Worm (Caenorhabditis elegans) whole organism, L2 larva: ENCODE results near the gene gmeb-2.

Experiments
- C34F6.9 ChIP-seq: fragments of 150-350 bp; optimal IDR thresholded peaks from 2 replicates; lab custom pipeline; 2014; ENCODE audit warnings: missing biosample characterization, missing genetic modification characterization
- F13H6.1 ChIP-seq: sonication (generic microtip); optimal IDR thresholded peaks from 2 replicates; lab custom pipeline; 2016; ENCODE audit warnings: missing genetic modification characterization, missing compliant biosample characterization
- Y55F3AM.14 ChIP-seq: fragments of 200-800 bp; sonication (Bioruptor generic); optimal IDR thresholded peaks from 2 replicates; lab custom pipeline; 2018; ENCODE audit warnings: mild to moderate bottlenecking, missing genetic modification characterization, missing compliant biosample characterization
- ZK546.5 ChIP-seq: sonication (generic microtip); optimal IDR thresholded peaks from 2 replicates; lab custom pipeline; 2017; ENCODE audit warnings: missing biosample characterization, missing genetic modification characterization
- aly-2 ChIP-seq: fragments of 150-350 bp; optimal IDR thresholded peaks from 2 replicates; lab custom pipeline; 2014; ENCODE audit warnings: missing biosample characterization, missing genetic modification characterization
- blmp-1 ChIP-seq: sonication (generic microtip); optimal IDR thresholded peaks from 2 replicates; lab custom pipeline; 2017; ENCODE audit warnings: missing genetic modification characterization, mild to moderate bottlenecking, missing compliant biosample characterization, antibody characterized with exemption, moderate library complexity; ENCODE audit not compliant: insufficient read depth
- ceh-82 ChIP-seq: fragments of 150-350 bp; optimal IDR thresholded peaks from 2 replicates; lab custom pipeline; 2014; ENCODE audit warnings: missing biosample characterization, missing genetic modification characterization
- crh-2 ChIP-seq: sonication (generic microtip); optimal IDR thresholded peaks from 2 replicates; lab custom pipeline; 2017; ENCODE audit warnings: missing biosample characterization, missing genetic modification characterization
- dmd-4 ChIP-seq: sonication (generic microtip); optimal IDR thresholded peaks from 2 replicates; lab custom pipeline; 2017; ENCODE audit warnings: missing biosample characterization, missing genetic modification characterization
- fos-1 ChIP-seq: fragments of 150-350 bp; optimal IDR thresholded peaks from 2 replicates; lab custom pipeline; 2014; ENCODE audit warnings: missing biosample characterization, missing genetic modification characterization
- gmeb-1 ChIP-seq: fragments of 150-350 bp; optimal IDR thresholded peaks from 2 replicates; lab custom pipeline; 2014; ENCODE audit warnings: missing biosample characterization, missing genetic modification characterization
- lin-11 ChIP-seq: fragments of 150-350 bp; sonication (generic microtip); optimal IDR thresholded peaks from 2 replicates; lab custom pipeline; 2014; ENCODE audit warnings: missing biosample characterization, missing genetic modification characterization, inconsistent platforms, mixed read lengths
- lin-13 ChIP-seq: fragments of 150-350 bp; optimal IDR thresholded peaks from 2 replicates; lab custom pipeline; 2014; ENCODE audit warnings: missing biosample characterization, missing genetic modification reagents, missing genetic modification characterization
- lin-39 ChIP-seq: fragments of 150-350 bp; optimal IDR thresholded peaks from 2 replicates; lab custom pipeline; 2014; ENCODE audit warnings: missing biosample characterization, missing genetic modification reagents, missing genetic modification characterization
- lsy-2 ChIP-seq, 2 experiments: fragments of 150-350 bp in 1 of 2; sonication (generic microtip) in 1 of 2; optimal IDR thresholded peaks; 2 replicates each; lab custom pipeline; 2014 to 2017; ENCODE audit warnings: missing biosample characterization in 2 of 2, missing genetic modification characterization in 2 of 2
- mab-5 ChIP-seq: fragments of 150-350 bp; optimal IDR thresholded peaks from 2 replicates; lab custom pipeline; 2014; ENCODE audit warnings: missing biosample characterization, missing genetic modification characterization
- nhr-11 ChIP-seq: fragments of 150-350 bp; optimal IDR thresholded peaks from 2 replicates; lab custom pipeline; 2014; ENCODE audit warnings: missing biosample characterization, missing genetic modification characterization
- nhr-12 ChIP-seq: fragments of 150-350 bp; optimal IDR thresholded peaks from 2 replicates; lab custom pipeline; 2014; ENCODE audit warnings: missing biosample characterization, missing genetic modification characterization
- nhr-129 ChIP-seq: fragments of 150-350 bp; optimal IDR thresholded peaks from 2 replicates; lab custom pipeline; 2014; ENCODE audit warnings: missing biosample characterization, missing genetic modification characterization
- nhr-21 ChIP-seq: fragments of 150-350 bp; optimal IDR thresholded peaks from 2 replicates; lab custom pipeline; 2014; ENCODE audit warnings: missing biosample characterization, missing genetic modification characterization
- nhr-23 ChIP-seq: fragments of 150-350 bp; optimal IDR thresholded peaks from 2 replicates; lab custom pipeline; 2014; ENCODE audit warnings: missing biosample characterization, missing genetic modification reagents, missing genetic modification characterization
- nhr-237 ChIP-seq: fragments of 150-350 bp; optimal IDR thresholded peaks from 2 replicates; lab custom pipeline; 2014; ENCODE audit warnings: missing biosample characterization, missing genetic modification characterization
- sem-4 ChIP-seq: fragments of 150-350 bp; optimal IDR thresholded peaks from 2 replicates; lab custom pipeline; 2014; ENCODE audit warnings: missing biosample characterization, missing genetic modification reagents, missing genetic modification characterization
- skn-1 ChIP-seq: sonication (generic microtip); optimal IDR thresholded peaks from 2 replicates; lab custom pipeline; 2017; ENCODE audit warnings: missing biosample characterization, missing genetic modification characterization
- sma-3 ChIP-seq: sonication (generic microtip); optimal IDR thresholded peaks from 2 replicates; lab custom pipeline; 2016; ENCODE audit warnings: missing genetic modification reagents, missing genetic modification characterization, missing compliant biosample characterization
- sma-9 ChIP-seq, 2 experiments: fragments of 150-350 bp in 1 of 2; sonication (generic microtip) in 1 of 2; optimal IDR thresholded peaks; 2 replicates each; lab custom pipeline; 2014 to 2016; ENCODE audit warnings: missing genetic modification characterization in 2 of 2, mild to moderate bottlenecking in 1 of 2, missing biosample characterization in 1 of 2, missing compliant biosample characterization in 1 of 2, missing genetic modification reagents in 1 of 2, moderate library complexity in 1 of 2
- unc-39 ChIP-seq: fragments of 150-350 bp; optimal IDR thresholded peaks from 2 replicates; lab custom pipeline; 2014; ENCODE audit warnings: missing biosample characterization, missing genetic modification characterization
- unc-55 ChIP-seq: fragments of 150-350 bp; sonication (generic microtip); optimal IDR thresholded peaks from 3 replicates; lab custom pipeline; 2014; ENCODE audit warnings: missing biosample characterization, missing genetic modification reagents, missing genetic modification characterization
- ztf-1 ChIP-seq: fragments of 200-800 bp; sonication (Bioruptor generic); conservative IDR thresholded peaks from 2 replicates; pipeline ENCODE4 v1.3.6; 2022; ENCODE audit warnings: missing genetic modification characterization, missing compliant biosample characterization
- ztf-4 ChIP-seq: fragments of 150-350 bp; optimal IDR thresholded peaks from 2 replicates; lab custom pipeline; 2014; ENCODE audit warnings: missing biosample characterization, missing genetic modification characterization

gmeb-2 gene

ce11 chrX:15841086-15841622, 37.7 kb upstream of the gmeb-2 start, which contains the start of gene serp-1.1 (continued):
- peak; percentile 90 for TF ChIP-seq gmeb-1 (tag; lab: Kevin White, UChicago)
- TF ChIP-seq unc-39 (tag; lab: Kevin White, UChicago), result peak; percentile 78
- peak; percentile 78 for TF ChIP-seq nhr-237
- TF ChIP-seq, all 48 proteins: peak for 39

ce11 chrX:15842492-15842891, 36.4 kb upstream of the gmeb-2 start:
- TF ChIP-seq gmeb-1 (tag; lab: Kevin White, UChicago) (peak; percentile 4), sma-9 (GFP tag; optimal IDR thresholded peaks at IDR 0.05; lab: Kevin White, UChicago) (peak; percentile 73), sma-9 (tag; optimal IDR thresholded peaks at IDR 0.05; lab: Kevin White, UChicago) (no peak), sma-3 (peak; percentile 23), F13H6.1 (tag; lab: Kevin White, UChicago) (peak; percentile 1), lsy-2 (tag; optimal IDR thresholded peaks at IDR 0.05; lab: Kevin White, UChicago) (peak; percentile 26 to 32), skn-1 (tag; lab: Kevin White, UChicago) (no peak), lin-13 (GFP tag; lab: Kevin White, UChicago) (no peak), crh-2 (tag; lab: Kevin White, UChicago) (peak; percentile 29), fos-1 (tag; lab: Kevin White, UChicago) (peak; percentile 60), lin-39 (no peak), nhr-21 (tag; lab: Kevin White, UChicago) (peak; percentile 27), nhr-23 (tag; lab: Kevin White, UChicago) (no peak), sem-4 (tag; lab: Kevin White, UChicago) (peak; percentile 34), nhr-129 (tag; lab: Kevin White, UChicago) (peak; percentile 29)

- TF ChIP-seq nhr-12 (tag; lab: Kevin White, UChicago) (no peak), nhr-11 (tag; lab: Kevin White, UChicago) (no peak), nhr-23 (tag; lab: Kevin White, UChicago) (no peak), Y55F3AM.14 (GFP tag; lab: Kevin White, UChicago) (no peak), fos-1 (tag; lab: Kevin White, UChicago) (no peak), gmeb-1 (tag; lab: Kevin White, UChicago) (no peak), lin-11 (no peak), ceh-82 (tag; lab: Kevin White, UChicago) (no peak), C34F6.9 (tag; lab: Kevin White, UChicago) (no peak), dmd-4 (tag; lab: Kevin White, UChicago) (no peak), unc-39 (tag; lab: Kevin White, UChicago) (no peak), ZK546.5 (tag; lab: Kevin White, UChicago) (no peak), aly-2 (tag; lab: Kevin White, UChicago) (no peak), ztf-4 (tag; lab: Kevin White, UChicago) (no peak), unc-55 (GFP tag; lab: Kevin White, UChicago) (no peak), nhr-237 (no peak), sma-3 (no peak), ztf-1 (GFP tag; lab: Robert Waterston, UW) (no peak), nhr-21 (tag; lab: Kevin White, UChicago) (no peak)
Observed at ce11 chrX:15844330-15844729, 34.6 kb upstream of the gmeb-2 start.

ce11 chrX:15846552-15846951, 32.3 kb upstream of the gmeb-2 start:
- TF ChIP-seq fos-1 (tag; lab: Kevin White, UChicago) (peak; percentile 16), ceh-82 (tag; lab: Kevin White, UChicago) (no peak), mab-5 (tag; lab: Kevin White, UChicago) (no peak), crh-2 (tag; lab: Kevin White, UChicago) (peak; percentile 8), sma-9 (GFP tag; optimal IDR thresholded peaks at IDR 0.05; lab: Kevin White, UChicago) (peak; percentile 21), sma-9 (tag; optimal IDR thresholded peaks at IDR 0.05; lab: Kevin White, UChicago) (no peak), gmeb-1 (tag; lab: Kevin White, UChicago) (no peak), sma-3 (no peak)
- TF ChIP-seq, all 48 proteins: peak for 3

- peak; percentile 49 for TF ChIP-seq sma-9 (GFP tag; optimal IDR thresholded peaks at IDR 0.05; lab: Kevin White, UChicago)
- TF ChIP-seq sma-9 (tag; optimal IDR thresholded peaks at IDR 0.05; lab: Kevin White, UChicago), result no peak
- no peak for TF ChIP-seq nhr-12 (tag; lab: Kevin White, UChicago)
- TF ChIP-seq blmp-1 (tag; lab: Kevin White, UChicago), result peak; percentile 4
- no peak for TF ChIP-seq C34F6.9 (tag; lab: Kevin White, UChicago)
- peak; percentile 33 for TF ChIP-seq crh-2 (tag; lab: Kevin White, UChicago)
- no peak for TF ChIP-seq F13H6.1 (tag; lab: Kevin White, UChicago)
- TF ChIP-seq gmeb-1 (tag; lab: Kevin White, UChicago), result no peak
- TF ChIP-seq sma-3, result no peak
Observed at ce11 chrX:15847543-15848087, 31.3 kb upstream of the gmeb-2 start, which contains the start of gene F59F4.3. Gene F59F4.3, minus strand, starts transcription at chrX:15847593.
